Fruit fly (Drosophila melanogaster) whole organism, embryonic: Measurements from ENCODE around the gene CG17230.

Source experiments
- ATbp ChIP-seq: fragments of 200-800 bp; sonication (Bioruptor generic); optimal IDR thresholded peaks from 2 replicates; lab custom pipeline; 2017; ENCODE audit warnings: missing biosample characterization, mild to moderate bottlenecking, missing genetic modification characterization, missing genetic modification reagents
- BEAF-32 ChIP-seq: fragments of 200-800 bp; sonication (Bioruptor generic); optimal IDR thresholded peaks from 3 replicates; lab custom pipeline; 2017; ENCODE audit warnings: missing biosample characterization, missing genetic modification characterization, mild to moderate bottlenecking, moderate library complexity, missing genetic modification reagents
- CG10366 ChIP-seq: fragments of 200-800 bp; sonication (Bioruptor generic); IDR thresholded peaks from 2 replicates; pipeline ENCODE4 v1.3.6; 2022; ENCODE audit warnings: missing biosample characterization, missing genetic modification characterization
- CG12104 ChIP-seq: fragments of 200-800 bp; sonication (Bioruptor generic); optimal IDR thresholded peaks from 3 replicates; lab custom pipeline; 2016; ENCODE audit warnings: missing biosample characterization, missing genetic modification characterization
- CG15696 ChIP-seq: fragments of 200-800 bp; sonication (Bioruptor generic); optimal IDR thresholded peaks from 2 replicates; lab custom pipeline; 2019; ENCODE audit warnings: missing biosample characterization, mild to moderate bottlenecking, missing genetic modification characterization, moderate library complexity
- CG18619 ChIP-seq: fragments of 200-800 bp; sonication (Bioruptor generic); optimal IDR thresholded peaks from 3 replicates; lab custom pipeline; 2017; ENCODE audit warnings: missing biosample characterization, mild to moderate bottlenecking, missing genetic modification characterization
- CG33213 ChIP-seq: fragments of 200-800 bp; sonication (Bioruptor generic); optimal IDR thresholded peaks from 3 replicates; lab custom pipeline; 2016; ENCODE audit warnings: missing biosample characterization, missing genetic modification characterization
- CG3847 ChIP-seq: fragments of 200-800 bp; sonication (Bioruptor generic); IDR thresholded peaks from 2 replicates; pipeline ENCODE4 v1.3.6; 2022; ENCODE audit warnings: missing biosample characterization, missing genetic modification characterization
- CG6175 ChIP-seq: fragments of 200-800 bp; sonication (Bioruptor generic); IDR thresholded peaks from 3 replicates; pipeline ENCODE4 v1.3.6; 2022; ENCODE audit warnings: missing biosample characterization, missing genetic modification characterization
- CG7271 ChIP-seq: fragments of 200-800 bp; sonication (Bioruptor generic); optimal IDR thresholded peaks from 2 replicates; lab custom pipeline; 2018; ENCODE audit warnings: missing biosample characterization, mild to moderate bottlenecking, missing genetic modification characterization, moderate library complexity
- CG7839 ChIP-seq: fragments of 200-800 bp; sonication (Bioruptor generic); optimal IDR thresholded peaks from 3 replicates; lab custom pipeline; 2018; ENCODE audit warnings: missing biosample characterization, mild to moderate bottlenecking, missing genetic modification characterization, moderate library complexity
- CG8478 ChIP-seq: fragments of >200 bp; optimal IDR thresholded peaks from 2 replicates; lab custom pipeline; 2018
- CG8924 ChIP-seq: fragments of 200-800 bp; optimal IDR thresholded peaks from 3 replicates; lab custom pipeline; 2019; ENCODE audit warnings: missing biosample characterization, mild to moderate bottlenecking, missing genetic modification characterization, moderate library complexity
- Deaf1 ChIP-seq: fragments of 200-800 bp; optimal IDR thresholded peaks from 3 replicates; lab custom pipeline; 2019; ENCODE audit warnings: missing biosample characterization, mild to moderate bottlenecking, missing genetic modification characterization, moderate library complexity
- Drgx ChIP-seq: fragments of 200-800 bp; sonication (Bioruptor generic); IDR thresholded peaks from 2 replicates; pipeline ENCODE4 v1.3.6; 2022; ENCODE audit warnings: missing biosample characterization, missing genetic modification characterization
- ERR ChIP-seq: fragments of 200-800 bp; sonication (Bioruptor generic); optimal IDR thresholded peaks from 2 replicates; lab custom pipeline; 2016; ENCODE audit warnings: missing biosample characterization, missing genetic modification characterization
- Hey ChIP-seq: fragments of 200-800 bp; sonication (Bioruptor generic); optimal IDR thresholded peaks from 3 replicates; lab custom pipeline; 2018; ENCODE audit warnings: missing biosample characterization, mild to moderate bottlenecking, missing genetic modification characterization
- Hr3 ChIP-seq: fragments of 200-800 bp; sonication (Bioruptor generic); optimal IDR thresholded peaks from 3 replicates; lab custom pipeline; 2016; ENCODE audit warnings: missing biosample characterization, missing genetic modification characterization
- Hr39 ChIP-seq: fragments of >200 bp; optimal IDR thresholded peaks from 2 replicates; lab custom pipeline; 2017
- MBD-R2 ChIP-seq: fragments of 200-800 bp; sonication (Bioruptor generic); IDR thresholded peaks from 2 replicates; pipeline ENCODE4 v1.3.6; 2022; ENCODE audit warnings: missing biosample characterization, missing genetic modification characterization
- Nf-YC ChIP-seq: fragments of 200-800 bp; optimal IDR thresholded peaks from 3 replicates; lab custom pipeline; 2019; ENCODE audit warnings: missing biosample characterization, mild to moderate bottlenecking, missing genetic modification characterization, moderate library complexity
- Optix ChIP-seq: fragments of 200-800 bp; sonication (Bioruptor generic); IDR thresholded peaks from 3 replicates; pipeline ENCODE4 v1.3.6; 2022; ENCODE audit warnings: missing biosample characterization, missing genetic modification characterization
- Pdp1 ChIP-seq, 2 experiments: fragments of 200-800 bp; sonication (Bioruptor generic); optimal IDR thresholded peaks; 3 replicates each; lab custom pipeline; 2016; ENCODE audit warnings: missing biosample characterization in 2 of 2, missing genetic modification characterization in 2 of 2, mild to moderate bottlenecking in 1 of 2, moderate library complexity in 1 of 2
- Ptx1 ChIP-seq: fragments of 200-800 bp; sonication (Bioruptor generic); IDR thresholded peaks from 2 replicates; pipeline ENCODE4 v1.3.6; 2022; ENCODE audit warnings: missing biosample characterization, missing genetic modification characterization
- Side ChIP-seq: fragments of 200-800 bp; sonication (Bioruptor generic); optimal IDR thresholded peaks from 2 replicates; lab custom pipeline; 2016; ENCODE audit warnings: missing biosample characterization, missing genetic modification characterization
- Sox102F ChIP-seq: fragments of 200-800 bp; sonication (Bioruptor generic); optimal IDR thresholded peaks from 2 replicates; lab custom pipeline; 2018; ENCODE audit warnings: missing biosample characterization, mild to moderate bottlenecking, missing genetic modification characterization, moderate library complexity
- br ChIP-seq: fragments of >200 bp; optimal IDR thresholded peaks from 2 replicates; lab custom pipeline; 2017
- cad ChIP-seq: fragments of >200 bp; optimal IDR thresholded peaks from 2 replicates; lab custom pipeline; 2017; ENCODE audit warnings: missing biosample characterization, missing genetic modification characterization
- da ChIP-seq: fragments of 200-800 bp; sonication (Bioruptor generic); optimal IDR thresholded peaks from 2 replicates; lab custom pipeline; 2016; ENCODE audit warnings: missing biosample characterization, missing genetic modification characterization
- dimm ChIP-seq: fragments of 200-800 bp; sonication (Bioruptor generic); IDR thresholded peaks from 2 replicates; pipeline ENCODE4 v1.3.6; 2022; ENCODE audit warnings: missing biosample characterization, missing genetic modification characterization
- dmrt11E ChIP-seq: fragments of 200-800 bp; sonication (Bioruptor generic); optimal IDR thresholded peaks from 3 replicates; lab custom pipeline; 2018; ENCODE audit warnings: missing biosample characterization, mild to moderate bottlenecking, missing genetic modification characterization, moderate library complexity
- dmrt99B ChIP-seq: fragments of 200-800 bp; sonication (Bioruptor generic); optimal IDR thresholded peaks from 2 replicates; lab custom pipeline; 2018; ENCODE audit warnings: missing biosample characterization, mild to moderate bottlenecking, missing genetic modification characterization, moderate library complexity
- ems ChIP-seq: fragments of 200-800 bp; sonication (Bioruptor generic); optimal IDR thresholded peaks from 3 replicates; lab custom pipeline; 2016; ENCODE audit warnings: missing biosample characterization, missing genetic modification characterization
- ewg ChIP-seq: fragments of 200-800 bp; sonication (Bioruptor generic); optimal IDR thresholded peaks from 3 replicates; lab custom pipeline; 2017; ENCODE audit warnings: mild to moderate bottlenecking, missing biosample characterization, missing genetic modification reagents, missing genetic modification characterization
- gce ChIP-seq: fragments of 200-800 bp; sonication (Bioruptor generic); IDR thresholded peaks from 3 replicates; pipeline ENCODE4 v1.3.6; 2022; ENCODE audit warnings: missing biosample characterization, missing genetic modification characterization
- gro ChIP-seq: fragments of 200-800 bp; sonication (Bioruptor generic); optimal IDR thresholded peaks from 2 replicates; lab custom pipeline; 2016; ENCODE audit warnings: missing biosample characterization, missing genetic modification characterization
- insv ChIP-seq, 2 experiments: fragments of 200-800 bp; sonication (Bioruptor generic); optimal IDR thresholded peaks; 3 replicates each; lab custom pipeline; 2016 to 2018; ENCODE audit warnings: missing biosample characterization in 2 of 2, missing genetic modification characterization in 2 of 2
- inv ChIP-seq: fragments of 200-800 bp; sonication (Bioruptor generic); IDR thresholded peaks from 2 replicates; pipeline ENCODE4 v1.3.6; 2022; ENCODE audit warnings: missing biosample characterization, missing genetic modification characterization; ENCODE audit not compliant: partially characterized antibody
- lmd ChIP-seq: fragments of 200-800 bp; sonication (Bioruptor generic); IDR thresholded peaks from 2 replicates; pipeline ENCODE4 v1.3.6; 2022; ENCODE audit warnings: missing biosample characterization, missing genetic modification characterization
- lov ChIP-seq, 2 experiments: fragments of 200-800 bp in 1 of 2; fragments of >200 bp in 1 of 2; sonication (Bioruptor generic) in 1 of 2; IDR thresholded peaks in 1 of 2; optimal IDR thresholded peaks in 1 of 2; 2 replicates in 1 of 2; 3 replicates in 1 of 2; pipeline versions ENCODE4 v1.3.6 to Lab custom; 2017 to 2022; ENCODE audit warnings: missing biosample characterization in 1 of 2, missing genetic modification characterization in 1 of 2
- pan ChIP-seq, 4 experiments: fragments of >200 bp in 3 of 4; fragments of 200-800 bp in 1 of 4; sonication (Bioruptor generic) in 1 of 4; optimal IDR thresholded peaks in 3 of 4; IDR thresholded peaks in 1 of 4; 2 replicates each; pipeline versions ENCODE4 v1.3.6 to Lab custom; 2017 to 2022; ENCODE audit warnings: missing biosample characterization in 2 of 4, missing genetic modification characterization in 2 of 4, mixed read lengths in 1 of 4
- pho ChIP-seq: fragments of 200-800 bp; sonication (Bioruptor generic); optimal IDR thresholded peaks from 2 replicates; lab custom pipeline; 2016; ENCODE audit warnings: missing biosample characterization, missing genetic modification characterization
- run ChIP-seq: fragments of 200-800 bp; sonication (Bioruptor generic); optimal IDR thresholded peaks from 3 replicates; lab custom pipeline; 2018; ENCODE audit warnings: missing biosample characterization, mild to moderate bottlenecking, missing genetic modification characterization
- salm ChIP-seq: fragments of 200-800 bp; sonication (Bioruptor generic); optimal IDR thresholded peaks from 2 replicates; lab custom pipeline; 2018; ENCODE audit warnings: missing biosample characterization, mild to moderate bottlenecking, missing genetic modification characterization
- scrt ChIP-seq: fragments of 200-800 bp; sonication (Bioruptor generic); optimal IDR thresholded peaks from 2 replicates; lab custom pipeline; 2018; ENCODE audit warnings: missing biosample characterization, mild to moderate bottlenecking, missing genetic modification characterization, moderate library complexity
- sr ChIP-seq: fragments of 200-800 bp; sonication (Bioruptor generic); IDR thresholded peaks from 3 replicates; pipeline ENCODE4 v1.3.6; 2022; ENCODE audit warnings: missing biosample characterization, missing genetic modification characterization
- tap ChIP-seq: fragments of 200-800 bp; optimal IDR thresholded peaks from 3 replicates; lab custom pipeline; 2019; ENCODE audit warnings: missing biosample characterization, mild to moderate bottlenecking, missing genetic modification characterization, moderate library complexity
- tup ChIP-seq: fragments of 200-800 bp; sonication (Bioruptor generic); optimal IDR thresholded peaks from 2 replicates; lab custom pipeline; 2016; ENCODE audit warnings: missing biosample characterization, mild to moderate bottlenecking, missing genetic modification characterization, moderate library complexity
- usp ChIP-seq: fragments of >200 bp; optimal IDR thresholded peaks from 2 replicates; lab custom pipeline; 2017; ENCODE audit warnings: missing biosample characterization, missing genetic modification characterization
- vfl ChIP-seq: fragments of 200-800 bp; sonication (Bioruptor generic); optimal IDR thresholded peaks from 2 replicates; lab custom pipeline; 2016; ENCODE audit warnings: missing biosample characterization, missing genetic modification characterization

The CG17230 gene

dm6 chr3R:11454210-11454904 is 16.8 kb downstream of the CG17230 start (continued):
- peak; percentile 63 for TF ChIP-seq Sox102F (GFP tag; lab: Kevin White, UChicago)
- peak; percentile 28 for TF ChIP-seq scrt (GFP tag; lab: Kevin White, UChicago)
- TF ChIP-seq Hr3 = peak; percentile 65
- TF ChIP-seq Pdp1 (GFP tag; optimal IDR thresholded peaks at IDR 0.05; lab: Kevin White, UChicago) = peak; percentile 24 to 38
- peak; percentile 77 for TF ChIP-seq CG7839 (tag; lab: Kevin White, UChicago)
- no peak for TF ChIP-seq salm (tag; lab: Kevin White, UChicago)
- TF ChIP-seq pan (optimal IDR thresholded peaks at IDR 0.05; lab: Kevin White, UChicago) = no peak
- TF ChIP-seq pan (GFP tag; optimal IDR thresholded peaks at IDR 0.05 in 1 of 2, IDR thresholded peaks at IDR 0.05 in 1 of 2) = peak in 1 of 2 experiments; percentile 61
- peak; percentile 8 for TF ChIP-seq Nf-YC (tag; lab: Kevin White, UChicago)
- peak; percentile 75 for TF ChIP-seq lmd
- no peak for TF ChIP-seq Drgx
- no peak for TF ChIP-seq tap
- peak; percentile 10 for TF ChIP-seq ems (GFP tag; lab: Kevin White, UChicago)
- TF ChIP-seq MBD-R2 (GFP tag; lab: Robert Waterston, UW) = peak; percentile 30; the same call in 1 of the 2 replicates
- peak; percentile 70 for TF ChIP-seq CG3847 (GFP tag; lab: Robert Waterston, UW)
- no peak for TF ChIP-seq ATbp (GFP tag; lab: Kevin White, UChicago)
- no peak for TF ChIP-seq BEAF-32 (GFP tag; lab: Kevin White, UChicago)
- peak; percentile 74 for TF ChIP-seq Ptx1 (GFP tag; lab: Robert Waterston, UW)
- TF ChIP-seq Optix (GFP tag; lab: Robert Waterston, UW) = no peak
- TF ChIP-seq CG15696 (tag; lab: Kevin White, UChicago) = no peak
- TF ChIP-seq tup (GFP tag; lab: Kevin White, UChicago) = no peak
- TF ChIP-seq dmrt11E (tag; lab: Kevin White, UChicago) = no peak
- TF ChIP-seq CG8478 (lab: Kevin White, UChicago) = no peak
- no peak for TF ChIP-seq ERR (GFP tag; lab: Kevin White, UChicago)
- TF ChIP-seq CG18619 (GFP tag; lab: Kevin White, UChicago) = peak; percentile 68
- peak; percentile 70 for TF ChIP-seq pho (GFP tag; lab: Kevin White, UChicago)
- TF ChIP-seq da (GFP tag; lab: Kevin White, UChicago) = no peak
- no peak for TF ChIP-seq run (tag; lab: Kevin White, UChicago)
- TF ChIP-seq sr (GFP tag; lab: Robert Waterston, UW) = no peak
- no peak for TF ChIP-seq dimm
- peak; percentile 76 for TF ChIP-seq gro
- TF ChIP-seq br (lab: Kevin White, UChicago) = no peak
- peak; percentile 34 for TF ChIP-seq CG12104 (GFP tag; lab: Kevin White, UChicago)
- TF ChIP-seq ewg (GFP tag; lab: Kevin White, UChicago) = no peak
- peak; percentile 74 for TF ChIP-seq dmrt99B (tag; lab: Kevin White, UChicago)
- TF ChIP-seq inv (GFP tag; lab: Robert Waterston, UW) = no peak
- peak; percentile 12 for TF ChIP-seq vfl (GFP tag; lab: Kevin White, UChicago)
- no peak for TF ChIP-seq CG6175
- no peak for TF ChIP-seq gce (GFP tag; lab: Robert Waterston, UW)
- no peak for TF ChIP-seq usp (GFP tag; lab: Kevin White, UChicago)
- TF ChIP-seq CG33213 (GFP tag; lab: Kevin White, UChicago) = no peak
- no peak for TF ChIP-seq lov (optimal IDR thresholded peaks at IDR 0.05; lab: Kevin White, UChicago)
- TF ChIP-seq lov (GFP tag; IDR thresholded peaks at IDR 0.05; lab: Robert Waterston, UW) = no peak
- TF ChIP-seq CG8924 (tag; lab: Kevin White, UChicago) = peak; percentile 46
- TF ChIP-seq cad (GFP tag; lab: Kevin White, UChicago) = no peak
- TF ChIP-seq Side (GFP tag; lab: Kevin White, UChicago) = no peak
- no peak for TF ChIP-seq insv (GFP tag; optimal IDR thresholded peaks at IDR 0.05; lab: Kevin White, UChicago)
- no peak for TF ChIP-seq CG7271 (tag; lab: Kevin White, UChicago)
- TF ChIP-seq Deaf1 (tag; lab: Kevin White, UChicago) = peak; percentile 63
- TF ChIP-seq Hr39 (lab: Kevin White, UChicago) = no peak
- no peak for TF ChIP-seq Hey
- TF ChIP-seq CG10366 (GFP tag; lab: Robert Waterston, UW) = peak; percentile 44
